Fruit fly (Drosophila melanogaster) whole organism, embryonic: Measurements from ENCODE around the gene CG17841.

Experiments
- CG11247 ChIP-seq: fragments of 200-800 bp; sonication (Bioruptor generic); IDR thresholded peaks from 2 replicates; pipeline ENCODE4 v1.3.6; 2022; ENCODE audit warnings: missing biosample characterization, missing genetic modification characterization
- CG11560 ChIP-seq: fragments of 200-800 bp; sonication (Bioruptor generic); IDR thresholded peaks from 3 replicates; pipeline ENCODE4 v1.3.6; 2022; ENCODE audit warnings: missing biosample characterization, missing genetic modification characterization
- CG12769 ChIP-seq: fragments of 200-800 bp; sonication (Bioruptor generic); optimal IDR thresholded peaks from 2 replicates; lab custom pipeline; 2019; ENCODE audit warnings: missing biosample characterization, mild to moderate bottlenecking, missing genetic modification characterization, moderate library complexity
- CG13287 ChIP-seq: fragments of 200-800 bp; sonication (Bioruptor generic); IDR thresholded peaks from 2 replicates; pipeline ENCODE4 v1.3.6; 2022; ENCODE audit warnings: missing biosample characterization, missing genetic modification characterization; ENCODE audit not compliant: partially characterized antibody
- CG14667 ChIP-seq: fragments of 200-800 bp; sonication (Bioruptor generic); IDR thresholded peaks from 2 replicates; pipeline ENCODE4 v1.3.6; 2022; ENCODE audit warnings: missing biosample characterization, missing genetic modification characterization
- CG15073 ChIP-seq: fragments of 200-800 bp; sonication (Bioruptor generic); optimal IDR thresholded peaks from 2 replicates; lab custom pipeline; 2016; ENCODE audit warnings: missing biosample characterization, missing genetic modification characterization
- CG15514 ChIP-seq: fragments of 200-800 bp; sonication (Bioruptor generic); optimal IDR thresholded peaks from 3 replicates; lab custom pipeline; 2017; ENCODE audit warnings: missing biosample characterization, missing genetic modification characterization, mild to moderate bottlenecking, moderate library complexity, missing genetic modification reagents
- CG17385 ChIP-seq: fragments of 200-800 bp; sonication (Bioruptor generic); optimal IDR thresholded peaks from 3 replicates; lab custom pipeline; 2018; ENCODE audit warnings: missing biosample characterization, mild to moderate bottlenecking, missing genetic modification characterization
- CG18476 ChIP-seq: fragments of 200-800 bp; sonication (Bioruptor generic); optimal IDR thresholded peaks from 2 replicates; lab custom pipeline; 2016; ENCODE audit warnings: missing biosample characterization, mild to moderate bottlenecking, missing genetic modification characterization
- CG18619 ChIP-seq: fragments of 200-800 bp; sonication (Bioruptor generic); optimal IDR thresholded peaks from 3 replicates; lab custom pipeline; 2017; ENCODE audit warnings: missing biosample characterization, mild to moderate bottlenecking, missing genetic modification characterization
- CG2889 ChIP-seq: fragments of 200-800 bp; sonication (Bioruptor generic); IDR thresholded peaks from 3 replicates; pipeline ENCODE4 v1.3.6; 2022; ENCODE audit warnings: missing biosample characterization, missing genetic modification characterization
- CG3281 ChIP-seq: fragments of 200-800 bp; sonication (Bioruptor generic); optimal IDR thresholded peaks from 3 replicates; lab custom pipeline; 2017; ENCODE audit warnings: missing biosample characterization, mild to moderate bottlenecking, missing genetic modification characterization
- CG34224 ChIP-seq: fragments of 200-800 bp; sonication (Bioruptor generic); IDR thresholded peaks from 3 replicates; pipeline ENCODE4 v1.3.6; 2022; ENCODE audit warnings: missing biosample characterization, missing genetic modification characterization; ENCODE audit not compliant: partially characterized antibody
- CG3995 ChIP-seq: fragments of 200-800 bp; sonication (Bioruptor generic); optimal IDR thresholded peaks from 3 replicates; lab custom pipeline; 2016; ENCODE audit warnings: missing biosample characterization, missing genetic modification characterization
- CG6765 ChIP-seq: fragments of 200-800 bp; sonication (Bioruptor generic); optimal IDR thresholded peaks from 3 replicates; lab custom pipeline; 2017; ENCODE audit warnings: missing biosample characterization, mild to moderate bottlenecking, missing genetic modification characterization
- CG6854 ChIP-seq: fragments of 200-800 bp; sonication (Bioruptor generic); optimal IDR thresholded peaks from 3 replicates; lab custom pipeline; 2017; ENCODE audit warnings: missing biosample characterization, mild to moderate bottlenecking, missing genetic modification characterization
- CG9932 ChIP-seq: fragments of 200-800 bp; sonication (Bioruptor generic); IDR thresholded peaks from 2 replicates; pipeline ENCODE4 v1.3.6; 2022; ENCODE audit warnings: missing biosample characterization, missing genetic modification characterization
- Deaf1 ChIP-seq: fragments of 200-800 bp; optimal IDR thresholded peaks from 3 replicates; lab custom pipeline; 2019; ENCODE audit warnings: missing biosample characterization, mild to moderate bottlenecking, missing genetic modification characterization, moderate library complexity
- Doc3 ChIP-seq: fragments of 200-800 bp; sonication (Bioruptor generic); IDR thresholded peaks from 3 replicates; pipeline ENCODE4 v1.3.6; 2022; ENCODE audit warnings: missing biosample characterization, missing genetic modification characterization; ENCODE audit not compliant: partially characterized antibody
- Dp ChIP-seq: fragments of 200-800 bp; sonication (Bioruptor generic); optimal IDR thresholded peaks from 2 replicates; lab custom pipeline; 2018; ENCODE audit warnings: missing biosample characterization, mild to moderate bottlenecking, missing genetic modification characterization, moderate library complexity
- Dref ChIP-seq: fragments of 200-800 bp; sonication (Bioruptor generic); IDR thresholded peaks from 2 replicates; pipeline ENCODE4 v1.3.6; 2022; ENCODE audit warnings: missing biosample characterization, missing genetic modification characterization
- Drgx ChIP-seq: fragments of 200-800 bp; sonication (Bioruptor generic); IDR thresholded peaks from 2 replicates; pipeline ENCODE4 v1.3.6; 2022; ENCODE audit warnings: missing biosample characterization, missing genetic modification characterization
- Gsc ChIP-seq: fragments of 200-800 bp; sonication (Bioruptor generic); IDR thresholded peaks from 2 replicates; pipeline ENCODE4 v1.3.6; 2022; ENCODE audit warnings: missing biosample characterization, missing genetic modification characterization
- HLH4C ChIP-seq: fragments of 200-800 bp; sonication (Bioruptor generic); IDR thresholded peaks from 3 replicates; pipeline ENCODE4 v1.3.6; 2022; ENCODE audit warnings: missing biosample characterization, missing genetic modification characterization; ENCODE audit not compliant: partially characterized antibody
- Hr3 ChIP-seq: fragments of 200-800 bp; sonication (Bioruptor generic); optimal IDR thresholded peaks from 3 replicates; lab custom pipeline; 2016; ENCODE audit warnings: missing biosample characterization, missing genetic modification characterization
- Lpt ChIP-seq: fragments of >200 bp; optimal IDR thresholded peaks from 2 replicates; lab custom pipeline; 2018; ENCODE audit warnings: missing biosample characterization, missing genetic modification characterization
- MESR4 ChIP-seq: fragments of 200-800 bp; sonication (Bioruptor generic); optimal IDR thresholded peaks from 2 replicates; lab custom pipeline; 2018; ENCODE audit warnings: missing biosample characterization, mild to moderate bottlenecking, missing genetic modification characterization, moderate library complexity
- Mes4 ChIP-seq: fragments of 200-800 bp; sonication (Bioruptor generic); optimal IDR thresholded peaks from 2 replicates; lab custom pipeline; 2016; ENCODE audit warnings: missing biosample characterization, missing genetic modification characterization
- Pdp1 ChIP-seq, 2 experiments: fragments of 200-800 bp; sonication (Bioruptor generic); optimal IDR thresholded peaks; 3 replicates each; lab custom pipeline; 2016; ENCODE audit warnings: missing biosample characterization in 2 of 2, missing genetic modification characterization in 2 of 2, mild to moderate bottlenecking in 1 of 2, moderate library complexity in 1 of 2
- Rx ChIP-seq: fragments of 200-800 bp; sonication (Bioruptor generic); IDR thresholded peaks from 2 replicates; pipeline ENCODE4 v1.3.6; 2022; ENCODE audit warnings: missing biosample characterization, missing genetic modification characterization
- Scr ChIP-seq: fragments of 200-800 bp; sonication (Bioruptor generic); IDR thresholded peaks from 2 replicates; pipeline ENCODE4 v1.3.6; 2022; ENCODE audit warnings: missing biosample characterization, missing genetic modification characterization; ENCODE audit not compliant: partially characterized antibody
- Xbp1 ChIP-seq: fragments of 200-800 bp; sonication (Bioruptor generic); optimal IDR thresholded peaks from 3 replicates; lab custom pipeline; 2016; ENCODE audit warnings: missing biosample characterization, mild to moderate bottlenecking, missing genetic modification characterization
- amos ChIP-seq: fragments of 200-800 bp; sonication (Bioruptor generic); IDR thresholded peaks from 2 replicates; pipeline ENCODE4 v1.3.6; 2022; ENCODE audit warnings: missing biosample characterization, missing genetic modification characterization; ENCODE audit not compliant: partially characterized antibody
- crol ChIP-seq: fragments of 200-800 bp; sonication (Bioruptor generic); IDR thresholded peaks from 2 replicates; pipeline ENCODE4 v1.3.6; 2022; ENCODE audit warnings: missing biosample characterization, missing genetic modification characterization
- hbn ChIP-seq: fragments of 200-800 bp; sonication (Bioruptor generic); IDR thresholded peaks from 2 replicates; pipeline ENCODE4 v1.3.6; 2022; ENCODE audit warnings: missing biosample characterization, missing genetic modification characterization; ENCODE audit not compliant: partially characterized antibody
- her ChIP-seq: fragments of 200-800 bp; sonication (Bioruptor generic); optimal IDR thresholded peaks from 2 replicates; lab custom pipeline; 2016; ENCODE audit warnings: missing biosample characterization, missing genetic modification characterization
- ind ChIP-seq: fragments of 200-800 bp; sonication (Bioruptor generic); optimal IDR thresholded peaks from 3 replicates; lab custom pipeline; 2016; ENCODE audit warnings: missing biosample characterization, missing genetic modification characterization
- jing ChIP-seq: fragments of 200-800 bp; sonication (Bioruptor generic); optimal IDR thresholded peaks from 2 replicates; lab custom pipeline; 2018; ENCODE audit warnings: missing biosample characterization, mild to moderate bottlenecking, missing genetic modification characterization
- lilli ChIP-seq: fragments of 200-800 bp; sonication (Bioruptor generic); optimal IDR thresholded peaks from 3 replicates; lab custom pipeline; 2016; ENCODE audit warnings: missing biosample characterization, missing genetic modification characterization
- oc ChIP-seq: fragments of 200-800 bp; sonication (Bioruptor generic); optimal IDR thresholded peaks from 2 replicates; lab custom pipeline; 2018; ENCODE audit warnings: missing biosample characterization, mild to moderate bottlenecking, missing genetic modification characterization, moderate library complexity
- pan ChIP-seq, 4 experiments: fragments of >200 bp in 3 of 4; fragments of 200-800 bp in 1 of 4; sonication (Bioruptor generic) in 1 of 4; optimal IDR thresholded peaks in 3 of 4; IDR thresholded peaks in 1 of 4; 2 replicates each; pipeline versions ENCODE4 v1.3.6 to Lab custom; 2017 to 2022; ENCODE audit warnings: missing biosample characterization in 2 of 4, missing genetic modification characterization in 2 of 4, mixed read lengths in 1 of 4
- sd ChIP-seq: fragments of 200-800 bp; sonication (Bioruptor generic); optimal IDR thresholded peaks from 3 replicates; lab custom pipeline; 2018; ENCODE audit warnings: missing biosample characterization, mild to moderate bottlenecking, missing genetic modification characterization, moderate library complexity
- slp2 ChIP-seq: fragments of 200-800 bp; sonication (Bioruptor generic); optimal IDR thresholded peaks from 2 replicates; lab custom pipeline; 2016; ENCODE audit warnings: missing biosample characterization, missing genetic modification characterization
- stwl ChIP-seq: fragments of 200-800 bp; sonication (Bioruptor generic); optimal IDR thresholded peaks from 3 replicates; lab custom pipeline; 2018; ENCODE audit warnings: missing biosample characterization, mild to moderate bottlenecking, missing genetic modification characterization, moderate library complexity
- unc-4 ChIP-seq: fragments of 200-800 bp; sonication (Bioruptor generic); IDR thresholded peaks from 2 replicates; pipeline ENCODE4 v1.3.6; 2022; ENCODE audit warnings: missing biosample characterization, missing genetic modification characterization; ENCODE audit not compliant: partially characterized antibody
- vnd ChIP-seq: fragments of 200-800 bp; sonication (Bioruptor generic); IDR thresholded peaks from 3 replicates; pipeline ENCODE4 v1.3.6; 2022; ENCODE audit warnings: missing biosample characterization, missing genetic modification characterization; ENCODE audit not compliant: partially characterized antibody
- zen2 ChIP-seq: fragments of 200-800 bp; sonication (Bioruptor generic); IDR thresholded peaks from 3 replicates; pipeline ENCODE4 v1.3.6; 2022; ENCODE audit warnings: missing biosample characterization, missing genetic modification characterization; ENCODE audit not compliant: partially characterized antibody

The CG17841 gene

DNA sequence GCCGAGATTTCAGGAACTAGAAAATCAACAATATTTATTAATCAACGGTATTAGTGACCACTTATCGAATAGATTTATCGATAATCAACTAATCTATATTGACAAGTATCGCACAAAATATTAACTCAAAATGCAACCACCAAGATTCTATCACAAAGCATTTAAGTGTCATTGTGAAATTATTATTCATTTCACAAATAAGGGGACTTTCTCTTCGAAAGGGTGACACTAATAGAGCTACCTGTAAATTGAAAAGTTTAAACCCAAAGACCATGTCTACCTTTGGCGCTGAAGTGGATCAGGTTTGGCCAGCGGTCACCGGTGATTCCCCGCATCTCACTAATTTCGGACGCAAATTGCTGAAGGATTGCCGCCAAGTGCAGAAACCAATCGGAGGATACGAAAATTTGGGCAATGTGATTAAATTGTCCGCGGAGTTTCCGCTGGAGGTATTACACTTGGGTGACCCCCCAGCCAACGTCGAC lies 41.5 kb upstream of the CG17841 start, which contains the start of gene CG2909:
Gene CG2909 (plus strand): TSS at position 119 of the 485 bp plus-strand sequence.
- TF ChIP-seq ind (GFP tag; lab: Kevin White, UChicago) (no peak), CG15073 (no peak), CG13287 (peak; percentile 44; the same call in 1 of the 2 replicates), amos (GFP tag; lab: Robert Waterston, UW) (peak; percentile 22; the same call in 1 of the 2 replicates), HLH4C (peak; percentile 47; the same call in 1 of the 3 replicates), CG14667 (GFP tag; lab: Robert Waterston, UW) (no peak), Dref (GFP tag; lab: Robert Waterston, UW) (peak; percentile 59), Xbp1 (GFP tag; lab: Kevin White, UChicago) (no peak), hbn (GFP tag; lab: Robert Waterston, UW) (peak; percentile 32; the same call in 1 of the 2 replicates), CG34224 (GFP tag; lab: Robert Waterston, UW) (peak; percentile 23; the same call in 1 of the 3 replicates), CG17385 (GFP tag; lab: Kevin White, UChicago) (peak; percentile 5), Dp (GFP tag; lab: Kevin White, UChicago) (peak; percentile 19), unc-4 (peak; percentile 48; the same call in 1 of the 2 replicates), MESR4 (GFP tag; lab: Kevin White, UChicago) (peak; percentile 9), vnd (GFP tag; lab: Robert Waterston, UW) (peak; percentile 7; the same call in 1 of the 3 replicates), Scr (GFP tag; lab: Robert Waterston, UW) (peak; percentile 42), stwl (tag; lab: Kevin White, UChicago) (peak; percentile 21), Doc3 (GFP tag; lab: Robert Waterston, UW) (0 out of 3 replicates have a peak, but pooled peaks have one; percentile 39), CG11560 (tag; lab: Robert Waterston, UW) (peak; percentile 93), Mes4 (GFP tag; lab: Kevin White, UChicago) (no peak)

DNA sequence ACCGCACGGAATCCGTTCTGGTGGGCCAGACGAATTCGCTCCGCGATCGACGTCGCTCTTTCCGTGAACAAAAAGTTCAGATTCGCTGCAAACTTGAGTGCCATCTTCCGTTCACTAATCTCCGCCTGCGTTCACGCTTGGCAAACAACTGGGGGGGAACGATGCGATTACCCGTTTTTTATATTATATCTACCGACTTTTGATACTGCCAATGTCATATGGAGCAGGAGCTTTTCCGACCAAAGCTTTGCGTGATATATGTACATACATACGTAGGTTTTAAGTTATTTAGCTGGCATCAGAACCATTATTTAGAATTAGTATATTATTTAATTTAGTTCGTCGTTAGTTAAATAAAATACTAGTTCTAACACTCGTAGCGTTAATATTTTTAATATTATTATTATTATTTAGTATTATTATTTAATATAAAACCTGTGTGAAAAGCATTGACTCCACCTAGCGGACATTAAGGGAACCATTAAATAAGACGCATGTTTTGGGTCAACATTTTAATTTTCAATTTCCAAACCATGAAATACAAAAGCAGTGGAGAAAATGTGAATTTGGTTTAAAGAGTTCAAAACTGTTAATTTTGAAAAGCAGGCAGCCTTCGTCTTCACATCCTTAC lies 38.1 kb upstream of the CG17841 start, which contains the start of gene Gip:
Gene Gip (minus strand): TSS at position 214 of the 631 bp plus-strand sequence.
- TF ChIP-seq Gsc (GFP tag; lab: Robert Waterston, UW) (no peak), her (GFP tag; lab: Kevin White, UChicago) (peak; percentile 12), lilli (GFP tag; lab: Kevin White, UChicago) (peak; percentile 26), CG18619 (GFP tag; lab: Kevin White, UChicago) (no peak), Dref (GFP tag; lab: Robert Waterston, UW) (no peak), CG11247 (no peak), zen2 (GFP tag; lab: Robert Waterston, UW) (no peak), sd (peak; percentile 65), Drgx (no peak), CG15514 (peak; percentile 60), CG2889 (GFP tag; lab: Robert Waterston, UW) (no peak), CG3995 (GFP tag; lab: Kevin White, UChicago) (no peak), CG18476 (GFP tag; lab: Kevin White, UChicago) (no peak), Lpt (no peak), CG12769 (tag; lab: Kevin White, UChicago) (peak; percentile 67), Pdp1 (GFP tag; optimal IDR thresholded peaks at IDR 0.05; lab: Kevin White, UChicago) (peak in 1 of 2 experiments; percentile 35), CG6854 (no peak), slp2 (no peak), pan (optimal IDR thresholded peaks at IDR 0.05; lab: Kevin White, UChicago) (no peak), pan (GFP tag; optimal IDR thresholded peaks at IDR 0.05 in 1 of 2, IDR thresholded peaks at IDR 0.05 in 1 of 2) (no peak), jing (no peak), crol (GFP tag; lab: Robert Waterston, UW) (peak; percentile 74), Hr3 (GFP tag; lab: Kevin White, UChicago) (no peak), Rx (no peak), CG3281 (peak; percentile 13), oc (tag; lab: Kevin White, UChicago) (peak; percentile 10), CG9932 (GFP tag; lab: Robert Waterston, UW) (0 out of 2 replicates have a peak, but pooled peaks have one; percentile 8), CG6765 (GFP tag; lab: Kevin White, UChicago) (peak; percentile 30), Deaf1 (tag; lab: Kevin White, UChicago) (peak; percentile 44)
